Worm (Caenorhabditis elegans): ENCODE measurements around the gene ttc-37.

- TF ChIP-seq ceh-13 (GFP tag; optimal IDR thresholded peaks at IDR 0.05) = no peak
- no peak for TF ChIP-seq tbx-11 (GFP tag; IDR thresholded peaks at IDR 0.05)
- no peak for TF ChIP-seq scrt-1 (GFP tag; IDR thresholded peaks at IDR 0.05)
Measured at ce11 chrV:5181612-5182011, 22.7 kb upstream of the ttc-37 start, which contains the start of gene C03A7.2.
